Fruit fly (Drosophila melanogaster) whole organism, embryonic: ENCODE results near the gene Fgop2.

ENCODE experiments used
- CG12391 ChIP-seq: fragments of 200-800 bp; sonication (Bioruptor generic); optimal IDR thresholded peaks from 3 replicates; lab custom pipeline; 2018; ENCODE audit warnings: missing biosample characterization, mild to moderate bottlenecking, missing genetic modification characterization, moderate library complexity
- CG14441 ChIP-seq: fragments of 200-800 bp; sonication (Bioruptor generic); IDR thresholded peaks from 2 replicates; pipeline ENCODE4 v1.3.6; 2022; ENCODE audit warnings: missing biosample characterization, missing genetic modification characterization
- CG17359 ChIP-seq: fragments of 200-800 bp; sonication (Bioruptor generic); optimal IDR thresholded peaks from 3 replicates; lab custom pipeline; 2018; ENCODE audit warnings: missing biosample characterization, mild to moderate bottlenecking, missing genetic modification characterization, moderate library complexity
- CG17568 ChIP-seq: fragments of 200-800 bp; sonication (Bioruptor generic); optimal IDR thresholded peaks from 2 replicates; lab custom pipeline; 2018; ENCODE audit warnings: missing biosample characterization, mild to moderate bottlenecking, missing genetic modification characterization, moderate library complexity
- CG1792 ChIP-seq: fragments of 200-800 bp; sonication (Bioruptor generic); optimal IDR thresholded peaks from 2 replicates; lab custom pipeline; 2016; ENCODE audit warnings: missing biosample characterization, missing genetic modification characterization
- CG18764 ChIP-seq: fragments of 200-800 bp; sonication (Bioruptor generic); optimal IDR thresholded peaks from 3 replicates; lab custom pipeline; 2016; ENCODE audit warnings: missing biosample characterization, missing genetic modification characterization
- CG31388 ChIP-seq: fragments of 200-800 bp; sonication (Bioruptor generic); optimal IDR thresholded peaks from 2 replicates; lab custom pipeline; 2016; ENCODE audit warnings: missing biosample characterization, missing genetic modification characterization
- CG4707 ChIP-seq: fragments of 200-800 bp; sonication (Bioruptor generic); optimal IDR thresholded peaks from 2 replicates; lab custom pipeline; 2018; ENCODE audit warnings: missing biosample characterization, mild to moderate bottlenecking, missing genetic modification characterization, moderate library complexity
- CG6254 ChIP-seq: fragments of 200-800 bp; sonication (Bioruptor generic); optimal IDR thresholded peaks from 3 replicates; lab custom pipeline; 2017; ENCODE audit warnings: mild to moderate bottlenecking, missing biosample characterization, missing genetic modification reagents, missing genetic modification characterization
- CG6683 ChIP-seq: fragments of 200-800 bp; sonication (Bioruptor generic); optimal IDR thresholded peaks from 2 replicates; lab custom pipeline; 2017; ENCODE audit warnings: missing biosample characterization, mild to moderate bottlenecking, missing genetic modification characterization, missing genetic modification reagents
- CG6689 ChIP-seq: fragments of 200-800 bp; sonication (Bioruptor generic); IDR thresholded peaks from 2 replicates; pipeline ENCODE4 v1.3.6; 2022; ENCODE audit warnings: missing biosample characterization, missing genetic modification characterization
- CG7745 ChIP-seq: fragments of 200-800 bp; sonication (Bioruptor generic); optimal IDR thresholded peaks from 2 replicates; lab custom pipeline; 2018; ENCODE audit warnings: missing biosample characterization, mild to moderate bottlenecking, missing genetic modification characterization, moderate library complexity
- CG9609 ChIP-seq: fragments of 200-800 bp; sonication (Bioruptor generic); optimal IDR thresholded peaks from 3 replicates; lab custom pipeline; 2016; ENCODE audit warnings: missing biosample characterization, missing genetic modification characterization
- CG9797 ChIP-seq: fragments of 200-800 bp; sonication (Bioruptor generic); optimal IDR thresholded peaks from 3 replicates; lab custom pipeline; 2018; ENCODE audit warnings: missing biosample characterization, mild to moderate bottlenecking, missing genetic modification characterization
- Dfd ChIP-seq, 2 experiments: fragments of >200 bp; optimal IDR thresholded peaks; 2 replicates each; lab custom pipeline; 2017; ENCODE audit warnings: missing biosample characterization in 2 of 2, missing genetic modification characterization in 2 of 2
- E2f2 ChIP-seq: fragments of 200-800 bp; sonication (Bioruptor generic); IDR thresholded peaks from 2 replicates; pipeline ENCODE4 v1.3.6; 2022; ENCODE audit warnings: missing biosample characterization, missing genetic modification characterization
- ERR ChIP-seq: fragments of 200-800 bp; sonication (Bioruptor generic); optimal IDR thresholded peaks from 2 replicates; lab custom pipeline; 2016; ENCODE audit warnings: missing biosample characterization, missing genetic modification characterization
- HmgD ChIP-seq: fragments of 200-800 bp; sonication (Bioruptor generic); optimal IDR thresholded peaks from 3 replicates; lab custom pipeline; 2016; ENCODE audit warnings: missing biosample characterization, missing genetic modification characterization
- Med ChIP-seq: fragments of 200-800 bp; sonication (Bioruptor generic); peaks from one replicate; lab custom pipeline; 2016; ENCODE audit warnings: missing biosample characterization, missing genetic modification characterization, mild to moderate bottlenecking, inconsistent platforms, moderate library complexity
- Neu2 ChIP-seq: fragments of 200-800 bp; sonication (Bioruptor generic); optimal IDR thresholded peaks from 3 replicates; lab custom pipeline; 2016; ENCODE audit warnings: missing biosample characterization, missing genetic modification characterization, borderline replicate concordance
- Opbp ChIP-seq: fragments of 200-800 bp; sonication (Bioruptor generic); IDR thresholded peaks from 3 replicates; pipeline ENCODE4 v1.3.6; 2022; ENCODE audit warnings: missing biosample characterization, missing genetic modification characterization; ENCODE audit not compliant: partially characterized antibody
- Ravus ChIP-seq: fragments of 200-800 bp; sonication (Bioruptor generic); IDR thresholded peaks from 2 replicates; pipeline ENCODE4 v1.3.6; 2022; ENCODE audit warnings: missing biosample characterization, missing genetic modification characterization
- Rfx ChIP-seq: fragments of 200-800 bp; sonication (Bioruptor generic); IDR thresholded peaks from 2 replicates; pipeline ENCODE4 v1.3.6; 2022; ENCODE audit warnings: missing biosample characterization, missing genetic modification characterization
- Side ChIP-seq: fragments of 200-800 bp; sonication (Bioruptor generic); optimal IDR thresholded peaks from 2 replicates; lab custom pipeline; 2016; ENCODE audit warnings: missing biosample characterization, missing genetic modification characterization
- Tbp ChIP-seq: fragments of >200 bp; optimal IDR thresholded peaks from 2 replicates; lab custom pipeline; 2018; ENCODE audit warnings: missing biosample characterization, missing genetic modification characterization
- amos ChIP-seq: fragments of 200-800 bp; sonication (Bioruptor generic); IDR thresholded peaks from 2 replicates; pipeline ENCODE4 v1.3.6; 2022; ENCODE audit warnings: missing biosample characterization, missing genetic modification characterization; ENCODE audit not compliant: partially characterized antibody
- br ChIP-seq: fragments of >200 bp; optimal IDR thresholded peaks from 2 replicates; lab custom pipeline; 2017
- cas ChIP-seq: fragments of 200-800 bp; sonication (Bioruptor generic); IDR thresholded peaks from 2 replicates; pipeline ENCODE4 v1.3.6; 2022; ENCODE audit warnings: missing biosample characterization, missing genetic modification characterization
- caup ChIP-seq: fragments of 200-800 bp; sonication (Bioruptor generic); optimal IDR thresholded peaks from 3 replicates; lab custom pipeline; 2017; ENCODE audit warnings: missing biosample characterization, mild to moderate bottlenecking, missing genetic modification characterization, moderate library complexity; ENCODE audit not compliant: severe bottlenecking
- chinmo ChIP-seq: fragments of 200-800 bp; sonication (Bioruptor generic); IDR thresholded peaks from 4 replicates; pipeline ENCODE4 v1.3.6; 2022; ENCODE audit warnings: missing biosample characterization, missing genetic modification characterization; ENCODE audit not compliant: partially characterized antibody
- chn ChIP-seq: fragments of 200-800 bp; sonication (Bioruptor generic); optimal IDR thresholded peaks from 2 replicates; lab custom pipeline; 2016; ENCODE audit warnings: missing biosample characterization, missing genetic modification characterization
- croc ChIP-seq: fragments of 200-800 bp; sonication (Bioruptor generic); conservative IDR thresholded peaks from 3 replicates; pipeline ENCODE4 v1.3.6; 2022; ENCODE audit warnings: missing biosample characterization, missing genetic modification characterization
- fd102C ChIP-seq: fragments of 200-800 bp; sonication (Bioruptor generic); optimal IDR thresholded peaks from 2 replicates; lab custom pipeline; 2018; ENCODE audit warnings: missing biosample characterization, mild to moderate bottlenecking, missing genetic modification characterization, moderate library complexity
- gcm2 ChIP-seq: fragments of 200-800 bp; sonication (Bioruptor generic); optimal IDR thresholded peaks from 2 replicates; lab custom pipeline; 2016; ENCODE audit warnings: missing biosample characterization, missing genetic modification characterization
- gfzf ChIP-seq: fragments of 200-800 bp; sonication (Bioruptor generic); optimal IDR thresholded peaks from 2 replicates; lab custom pipeline; 2016; ENCODE audit warnings: missing biosample characterization, mild to moderate bottlenecking, missing genetic modification characterization, moderate library complexity
- gro ChIP-seq: fragments of 200-800 bp; sonication (Bioruptor generic); optimal IDR thresholded peaks from 2 replicates; lab custom pipeline; 2016; ENCODE audit warnings: missing biosample characterization, missing genetic modification characterization
- h ChIP-seq: fragments of >200 bp; optimal IDR thresholded peaks from 2 replicates; lab custom pipeline; 2017
- her ChIP-seq: fragments of 200-800 bp; sonication (Bioruptor generic); optimal IDR thresholded peaks from 2 replicates; lab custom pipeline; 2016; ENCODE audit warnings: missing biosample characterization, missing genetic modification characterization
- hkb ChIP-seq, 2 experiments: fragments of 200-800 bp in 1 of 2; fragments of >200 bp in 1 of 2; sonication (Bioruptor generic) in 1 of 2; IDR thresholded peaks in 1 of 2; optimal IDR thresholded peaks in 1 of 2; 2 replicates each; pipeline versions ENCODE4 v1.3.6 to Lab custom; 2017 to 2022; ENCODE audit warnings: missing biosample characterization in 1 of 2, missing genetic modification characterization in 1 of 2
- ken ChIP-seq: fragments of 200-800 bp; sonication (Bioruptor generic); IDR thresholded peaks from 3 replicates; pipeline ENCODE4 v1.3.6; 2022; ENCODE audit warnings: missing biosample characterization, missing genetic modification characterization
- peb ChIP-seq: fragments of 200-800 bp; sonication (Bioruptor generic); IDR thresholded peaks from 2 replicates; pipeline ENCODE4 v1.3.6; 2022; ENCODE audit warnings: missing biosample characterization, missing genetic modification characterization
- sd ChIP-seq: fragments of 200-800 bp; sonication (Bioruptor generic); optimal IDR thresholded peaks from 3 replicates; lab custom pipeline; 2018; ENCODE audit warnings: missing biosample characterization, mild to moderate bottlenecking, missing genetic modification characterization, moderate library complexity
- sens-2 ChIP-seq: fragments of 200-800 bp; sonication (Bioruptor generic); IDR thresholded peaks from 2 replicates; pipeline ENCODE4 v1.3.6; 2022; ENCODE audit warnings: missing biosample characterization, missing genetic modification characterization
- sima ChIP-seq: fragments of 200-800 bp; sonication (Bioruptor generic); optimal IDR thresholded peaks from 2 replicates; lab custom pipeline; 2016; ENCODE audit warnings: missing biosample characterization, missing genetic modification characterization
- slp2 ChIP-seq: fragments of 200-800 bp; sonication (Bioruptor generic); optimal IDR thresholded peaks from 2 replicates; lab custom pipeline; 2016; ENCODE audit warnings: missing biosample characterization, missing genetic modification characterization
- sna ChIP-seq: fragments of 200-800 bp; sonication (Bioruptor generic); IDR thresholded peaks from 2 replicates; pipeline ENCODE4 v1.3.6; 2022; ENCODE audit warnings: missing biosample characterization, missing genetic modification characterization; ENCODE audit not compliant: partially characterized antibody
- ssp ChIP-seq: fragments of 200-800 bp; sonication (Bioruptor generic); IDR thresholded peaks from 2 replicates; pipeline ENCODE4 v1.3.6; 2022; ENCODE audit warnings: missing biosample characterization, missing genetic modification characterization
- sug ChIP-seq: fragments of 200-800 bp; optimal IDR thresholded peaks from 2 replicates; lab custom pipeline; 2019; ENCODE audit warnings: missing biosample characterization, mild to moderate bottlenecking, missing genetic modification characterization, moderate library complexity
- trh ChIP-seq: fragments of 200-800 bp; sonication (Bioruptor generic); optimal IDR thresholded peaks from 2 replicates; lab custom pipeline; 2016; ENCODE audit warnings: missing biosample characterization, missing genetic modification characterization
- tup ChIP-seq: fragments of 200-800 bp; sonication (Bioruptor generic); optimal IDR thresholded peaks from 2 replicates; lab custom pipeline; 2016; ENCODE audit warnings: missing biosample characterization, mild to moderate bottlenecking, missing genetic modification characterization, moderate library complexity
- z ChIP-seq: fragments of 200-800 bp; sonication (Bioruptor generic); IDR thresholded peaks from 3 replicates; pipeline ENCODE4 v1.3.6; 2022; ENCODE audit warnings: missing biosample characterization, missing genetic modification characterization
- zfh2 ChIP-seq: fragments of 200-800 bp; sonication (Bioruptor generic); optimal IDR thresholded peaks from 2 replicates; lab custom pipeline; 2016; ENCODE audit warnings: missing biosample characterization, missing genetic modification characterization

Fgop2 gene

DNA sequence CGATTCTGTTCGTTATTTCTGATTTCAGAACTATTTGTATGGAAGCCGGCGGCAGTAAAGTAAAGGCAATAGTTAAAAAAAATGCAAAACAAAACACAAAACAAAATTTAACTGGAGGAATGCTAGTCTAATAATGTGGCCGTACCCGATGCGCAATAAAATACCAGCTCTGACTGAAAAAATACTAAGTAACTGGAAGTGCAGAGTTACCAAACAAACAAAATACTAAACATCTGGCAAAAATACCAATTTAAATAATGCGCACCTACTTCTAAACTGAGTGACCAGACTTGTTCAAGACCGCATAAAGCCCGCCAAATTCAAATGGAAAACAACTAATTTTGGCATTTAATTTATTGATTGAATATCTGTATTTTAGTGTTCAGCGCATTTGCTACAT lies 31.1 kb downstream of the Fgop2 start, which contains the start of gene Wee1 (continued):
- peak; percentile 39 for TF ChIP-seq CG12391
- TF ChIP-seq tup (GFP tag; lab: Kevin White, UChicago) = no peak
- no peak for TF ChIP-seq ken (GFP tag; lab: Robert Waterston, UW)
- no peak for TF ChIP-seq CG17359 (tag; lab: Kevin White, UChicago)
- TF ChIP-seq Ravus (GFP tag; lab: Robert Waterston, UW) = no peak
- TF ChIP-seq gfzf (GFP tag; lab: Kevin White, UChicago) = peak; percentile 98
- no peak for TF ChIP-seq CG9609 (GFP tag; lab: Kevin White, UChicago)
- no peak for TF ChIP-seq z
- TF ChIP-seq sd (tag; lab: Kevin White, UChicago) = peak; percentile 95
- TF ChIP-seq h = no peak
- TF ChIP-seq amos (GFP tag; lab: Robert Waterston, UW) = no peak
- no peak for TF ChIP-seq CG14441
- TF ChIP-seq croc (GFP tag; lab: Robert Waterston, UW) = no peak
- TF ChIP-seq her (GFP tag; lab: Kevin White, UChicago) = no peak
- TF ChIP-seq CG7745 (tag; lab: Kevin White, UChicago) = no peak
- TF ChIP-seq CG31388 (GFP tag; lab: Kevin White, UChicago) = no peak
- TF ChIP-seq CG17568 (GFP tag; lab: Kevin White, UChicago) = no peak
- TF ChIP-seq CG1792 (GFP tag; lab: Kevin White, UChicago) = no peak
- no peak for TF ChIP-seq fd102C
- TF ChIP-seq br (lab: Kevin White, UChicago) = no peak
- no peak for TF ChIP-seq Side (GFP tag; lab: Kevin White, UChicago)
- TF ChIP-seq Tbp (GFP tag; lab: Kevin White, UChicago) = no peak
- no peak for TF ChIP-seq CG18764 (GFP tag; lab: Kevin White, UChicago)
- no peak for TF ChIP-seq gcm2 (GFP tag; lab: Kevin White, UChicago)
- 0 out of 3 replicates have a peak, but pooled peaks have one; percentile 23 for TF ChIP-seq Opbp (GFP tag; lab: Robert Waterston, UW)
- no peak for TF ChIP-seq zfh2
- TF ChIP-seq chn (GFP tag; lab: Kevin White, UChicago) = no peak
- no peak for TF ChIP-seq CG6254 (GFP tag; lab: Kevin White, UChicago)
- TF ChIP-seq hkb (optimal IDR thresholded peaks at IDR 0.05; lab: Kevin White, UChicago) = no peak
- no peak for TF ChIP-seq hkb (GFP tag; IDR thresholded peaks at IDR 0.05; lab: Robert Waterston, UW)
- no peak for TF ChIP-seq CG6683 (GFP tag; lab: Kevin White, UChicago)
- TF ChIP-seq ssp = no peak
- no peak for TF ChIP-seq caup (GFP tag; lab: Kevin White, UChicago)
- peak; percentile 97 for TF ChIP-seq E2f2 (GFP tag; lab: Robert Waterston, UW)
- TF ChIP-seq Neu2 (GFP tag; lab: Kevin White, UChicago) = no peak
- no peak for TF ChIP-seq ERR (GFP tag; lab: Kevin White, UChicago)
- no peak for TF ChIP-seq Dfd (GFP tag; optimal IDR thresholded peaks at IDR 0.05; lab: Kevin White, UChicago)
- no peak for TF ChIP-seq sug (tag; lab: Kevin White, UChicago)
- TF ChIP-seq trh (GFP tag; lab: Kevin White, UChicago) = no peak
- no peak for TF ChIP-seq CG4707 (GFP tag; lab: Kevin White, UChicago)
- 0 out of 2 replicates have a peak, but pooled peaks have one; percentile 25 for TF ChIP-seq sna (GFP tag; lab: Robert Waterston, UW)
- no peak for TF ChIP-seq Rfx (GFP tag; lab: Robert Waterston, UW)
- TF ChIP-seq chinmo = peak; percentile 63; the same call in 1 of the 4 replicates
- no peak for TF ChIP-seq cas (GFP tag; lab: Robert Waterston, UW)
- TF ChIP-seq gro (GFP tag; lab: Kevin White, UChicago) = no peak
- no peak for TF ChIP-seq CG6689 (GFP tag; lab: Robert Waterston, UW)
- no peak for TF ChIP-seq slp2 (GFP tag; lab: Kevin White, UChicago)
- no peak for TF ChIP-seq sima (GFP tag; lab: Kevin White, UChicago)
- TF ChIP-seq sens-2 (GFP tag; lab: Robert Waterston, UW) = no peak
- TF ChIP-seq CG9797 (GFP tag; lab: Kevin White, UChicago) = peak; percentile 98
- peak; percentile 69 for TF ChIP-seq Med (GFP tag; lab: Kevin White, UChicago)
- no peak for TF ChIP-seq HmgD (GFP tag; lab: Kevin White, UChicago)
- no peak for TF ChIP-seq peb (GFP tag; lab: Robert Waterston, UW)
